Fruit fly (Drosophila melanogaster) whole organism, prepupa: ENCODE results near the gene Hr38.

Experiments
- Blimp-1 ChIP-seq: fragments of 200-800 bp; sonication (Bioruptor generic); optimal IDR thresholded peaks from 3 replicates; lab custom pipeline; 2017; ENCODE audit warnings: missing biosample characterization, missing genetic modification characterization, mild to moderate bottlenecking, moderate library complexity, missing genetic modification reagents
- CG10631 ChIP-seq: fragments of 200-800 bp; sonication (Bioruptor generic); optimal IDR thresholded peaks from 2 replicates; lab custom pipeline; 2016; ENCODE audit warnings: missing biosample characterization, missing genetic modification characterization
- CG11294 ChIP-seq: fragments of 200-800 bp; sonication (Bioruptor generic); IDR thresholded peaks from 2 replicates; pipeline ENCODE4 v1.3.6; 2022; ENCODE audit warnings: missing biosample characterization, missing genetic modification characterization
- CG11762 ChIP-seq: fragments of 200-800 bp; sonication (Bioruptor generic); optimal IDR thresholded peaks from 3 replicates; lab custom pipeline; 2016; ENCODE audit warnings: missing biosample characterization, missing genetic modification characterization; ENCODE audit not compliant: insufficient read depth
- CG11902 ChIP-seq: fragments of 200-800 bp; sonication (Bioruptor generic); optimal IDR thresholded peaks from 3 replicates; lab custom pipeline; 2016; ENCODE audit warnings: missing biosample characterization, missing genetic modification characterization
- CG15336 ChIP-seq: fragments of 200-800 bp; sonication (Bioruptor generic); IDR thresholded peaks from 2 replicates; pipeline ENCODE4 v1.3.6; 2022; ENCODE audit warnings: missing biosample characterization, missing genetic modification characterization
- CG16779 ChIP-seq: fragments of 200-800 bp; sonication (Bioruptor generic); optimal IDR thresholded peaks from 3 replicates; lab custom pipeline; 2017; ENCODE audit warnings: missing biosample characterization, mild to moderate bottlenecking, missing genetic modification characterization
- CG3032 ChIP-seq: fragments of 200-800 bp; optimal IDR thresholded peaks from 2 replicates; lab custom pipeline; 2019; ENCODE audit warnings: missing biosample characterization, mild to moderate bottlenecking, missing genetic modification characterization, moderate library complexity
- CG34406 ChIP-seq: fragments of 200-800 bp; sonication (Bioruptor generic); optimal IDR thresholded peaks from 3 replicates; lab custom pipeline; 2016; ENCODE audit warnings: missing biosample characterization, missing genetic modification characterization
- CG3919 ChIP-seq: fragments of 200-800 bp; sonication (Bioruptor generic); optimal IDR thresholded peaks from 3 replicates; lab custom pipeline; 2016; ENCODE audit warnings: missing biosample characterization, missing genetic modification characterization
- CG4318 ChIP-seq: fragments of 200-800 bp; sonication (Bioruptor generic); optimal IDR thresholded peaks from 3 replicates; lab custom pipeline; 2017; ENCODE audit warnings: missing biosample characterization, mild to moderate bottlenecking, missing genetic modification characterization
- CG6163 ChIP-seq: fragments of 200-800 bp; sonication (Bioruptor generic); IDR thresholded peaks from 3 replicates; pipeline ENCODE4 v1.3.6; 2022; ENCODE audit warnings: missing biosample characterization, missing genetic modification characterization
- CG6276 ChIP-seq: fragments of 200-800 bp; sonication (Bioruptor generic); optimal IDR thresholded peaks from 2 replicates; lab custom pipeline; 2017; ENCODE audit warnings: missing biosample characterization, mild to moderate bottlenecking, missing genetic modification characterization
- CG6792 ChIP-seq: fragments of 200-800 bp; sonication (Bioruptor generic); optimal IDR thresholded peaks from 3 replicates; lab custom pipeline; 2016; ENCODE audit warnings: missing biosample characterization, missing genetic modification characterization
- CG6808 ChIP-seq: fragments of 200-800 bp; sonication (Bioruptor generic); optimal IDR thresholded peaks from 3 replicates; lab custom pipeline; 2017; ENCODE audit warnings: missing biosample characterization, missing genetic modification characterization, mild to moderate bottlenecking, moderate library complexity, missing genetic modification reagents
- CG6854 ChIP-seq: fragments of 200-800 bp; sonication (Bioruptor generic); optimal IDR thresholded peaks from 2 replicates; lab custom pipeline; 2017; ENCODE audit warnings: missing biosample characterization, mild to moderate bottlenecking, missing genetic modification characterization
- CG7368 ChIP-seq: fragments of 200-800 bp; sonication (Bioruptor generic); optimal IDR thresholded peaks from 3 replicates; lab custom pipeline; 2016; ENCODE audit warnings: missing biosample characterization, missing genetic modification characterization
- CG8119 ChIP-seq: fragments of 200-800 bp; sonication (Bioruptor generic); IDR thresholded peaks from 3 replicates; pipeline ENCODE4 v1.3.6; 2022; ENCODE audit warnings: missing biosample characterization, missing genetic modification characterization
- CG8319 ChIP-seq: fragments of 200-800 bp; sonication (Bioruptor generic); optimal IDR thresholded peaks from 3 replicates; lab custom pipeline; 2016; ENCODE audit warnings: missing biosample characterization, missing genetic modification characterization
- CG9139 ChIP-seq: fragments of 200-800 bp; sonication (Bioruptor generic); optimal IDR thresholded peaks from 3 replicates; lab custom pipeline; 2017; ENCODE audit warnings: missing biosample characterization, mild to moderate bottlenecking, missing genetic modification characterization
- Eip75B ChIP-seq: fragments of 200-800 bp; sonication (Bioruptor generic); optimal IDR thresholded peaks from 3 replicates; lab custom pipeline; 2016; ENCODE audit warnings: missing biosample characterization, missing genetic modification characterization
- Eip78C ChIP-seq: fragments of 200-800 bp; sonication (Bioruptor generic); peaks from one replicate; lab custom pipeline; 2016; ENCODE audit warnings: missing biosample characterization, missing genetic modification characterization
- Eip93F ChIP-seq: fragments of 200-800 bp; sonication (Bioruptor generic); optimal IDR thresholded peaks from 2 replicates; lab custom pipeline; 2016; ENCODE audit warnings: missing biosample characterization, mild to moderate bottlenecking, missing genetic modification characterization
- Ets21C ChIP-seq: fragments of 200-800 bp; sonication (Bioruptor generic); optimal IDR thresholded peaks from 3 replicates; lab custom pipeline; 2016; ENCODE audit warnings: missing biosample characterization, missing genetic modification characterization
- Gug ChIP-seq: fragments of 200-800 bp; sonication (Bioruptor generic); IDR thresholded peaks from 2 replicates; pipeline ENCODE4 v1.3.6; 2022; ENCODE audit warnings: missing biosample characterization, missing genetic modification characterization
- Hr38 ChIP-seq: sonication (Bioruptor generic); optimal IDR thresholded peaks from 2 replicates; lab custom pipeline; 2016; ENCODE audit warnings: missing biosample characterization, missing genetic modification characterization
- Hr39 ChIP-seq: fragments of 200-800 bp; sonication (Bioruptor generic); optimal IDR thresholded peaks from 2 replicates; lab custom pipeline; 2016; ENCODE audit warnings: missing biosample characterization, missing genetic modification characterization
- Hr4 ChIP-seq: fragments of 200-800 bp; sonication (Bioruptor generic); optimal IDR thresholded peaks from 3 replicates; lab custom pipeline; 2016; ENCODE audit warnings: missing biosample characterization, missing genetic modification characterization
- Met ChIP-seq: fragments of 200-800 bp; sonication (Bioruptor generic); optimal IDR thresholded peaks from 3 replicates; lab custom pipeline; 2016; ENCODE audit warnings: missing biosample characterization, missing genetic modification characterization
- OdsH ChIP-seq: fragments of 200-800 bp; sonication (Bioruptor generic); optimal IDR thresholded peaks from 3 replicates; lab custom pipeline; 2016; ENCODE audit warnings: missing biosample characterization, missing genetic modification characterization
- Smox ChIP-seq: fragments of 200-800 bp; sonication (Bioruptor generic); optimal IDR thresholded peaks from 3 replicates; lab custom pipeline; 2016; ENCODE audit warnings: missing biosample characterization, missing genetic modification characterization
- Sox102F ChIP-seq: fragments of 200-800 bp; sonication (Bioruptor generic); optimal IDR thresholded peaks from 2 replicates; lab custom pipeline; 2016; ENCODE audit warnings: missing biosample characterization, mild to moderate bottlenecking, missing genetic modification characterization
- Sox14 ChIP-seq: fragments of 200-800 bp; sonication (Bioruptor generic); optimal IDR thresholded peaks from 3 replicates; lab custom pipeline; 2016; ENCODE audit warnings: missing biosample characterization, missing genetic modification characterization
- Sox15 ChIP-seq: fragments of 200-800 bp; sonication (Bioruptor generic); optimal IDR thresholded peaks from 3 replicates; lab custom pipeline; 2016; ENCODE audit warnings: missing biosample characterization, missing genetic modification characterization
- achi ChIP-seq: fragments of 200-800 bp; sonication (Bioruptor generic); optimal IDR thresholded peaks from 3 replicates; lab custom pipeline; 2016; ENCODE audit warnings: missing biosample characterization, missing genetic modification characterization
- cyc ChIP-seq: fragments of 200-800 bp; sonication (Bioruptor generic); optimal IDR thresholded peaks from 3 replicates; lab custom pipeline; 2016; ENCODE audit warnings: missing biosample characterization, missing genetic modification characterization
- esn ChIP-seq: fragments of 200-800 bp; sonication (Bioruptor generic); optimal IDR thresholded peaks from 2 replicates; lab custom pipeline; 2016; ENCODE audit warnings: missing biosample characterization, mild to moderate bottlenecking, missing genetic modification characterization, moderate library complexity
- fd59A ChIP-seq: fragments of 200-800 bp; sonication (Bioruptor generic); optimal IDR thresholded peaks from 2 replicates; lab custom pipeline; 2017; ENCODE audit warnings: missing biosample characterization, mild to moderate bottlenecking, missing genetic modification characterization, missing genetic modification reagents
- fd85E ChIP-seq: fragments of 200-800 bp; sonication (Bioruptor generic); optimal IDR thresholded peaks from 3 replicates; lab custom pipeline; 2016; ENCODE audit warnings: missing biosample characterization, missing genetic modification characterization
- fkh ChIP-seq: fragments of 200-800 bp; sonication (Bioruptor generic); optimal IDR thresholded peaks from 3 replicates; lab custom pipeline; 2017; ENCODE audit warnings: missing biosample characterization, mild to moderate bottlenecking, missing genetic modification characterization, moderate library complexity
- lz ChIP-seq: fragments of 200-800 bp; sonication (Bioruptor generic); optimal IDR thresholded peaks from 3 replicates; lab custom pipeline; 2016; ENCODE audit warnings: missing biosample characterization, missing genetic modification characterization
- net ChIP-seq: fragments of 200-800 bp; sonication (Bioruptor generic); optimal IDR thresholded peaks from 3 replicates; lab custom pipeline; 2016; ENCODE audit warnings: missing biosample characterization, missing genetic modification characterization
- pdm3 ChIP-seq: fragments of 200-800 bp; sonication (Bioruptor generic); optimal IDR thresholded peaks from 3 replicates; lab custom pipeline; 2016; ENCODE audit warnings: missing biosample characterization, missing genetic modification characterization
- salr ChIP-seq, 2 experiments: fragments of 200-800 bp; sonication (Bioruptor generic); optimal IDR thresholded peaks; 3 replicates each; lab custom pipeline; 2016 to 2018; ENCODE audit warnings: missing biosample characterization in 2 of 2, missing genetic modification characterization in 2 of 2, mild to moderate bottlenecking in 1 of 2
- ss ChIP-seq, 2 experiments: fragments of 200-800 bp; sonication (Bioruptor generic); optimal IDR thresholded peaks; 2 replicates in 1 of 2; 3 replicates in 1 of 2; lab custom pipeline; 2017 to 2018; ENCODE audit warnings: mild to moderate bottlenecking in 2 of 2, missing biosample characterization in 2 of 2, missing genetic modification characterization in 2 of 2, moderate library complexity in 1 of 2
- svp ChIP-seq: fragments of 200-800 bp; sonication (Bioruptor generic); peaks from one replicate; lab custom pipeline; 2016; ENCODE audit warnings: missing biosample characterization, missing genetic modification characterization
- topi ChIP-seq: fragments of 200-800 bp; sonication (Bioruptor generic); optimal IDR thresholded peaks from 3 replicates; lab custom pipeline; 2016; ENCODE audit warnings: missing biosample characterization, missing genetic modification characterization
- vri ChIP-seq: fragments of 200-800 bp; sonication (Bioruptor generic); optimal IDR thresholded peaks from 3 replicates; lab custom pipeline; 2016; ENCODE audit warnings: missing biosample characterization, mild to moderate bottlenecking, missing genetic modification characterization

Gene Hr38

dm6 chr2L:20647240-20647908 lies 67.0 kb downstream of the Hr38 start:
- TF ChIP-seq CG16779 (tag; lab: Kevin White, UChicago) (no peak), Eip78C (GFP tag; lab: Kevin White, UChicago) (peak; percentile 48), pdm3 (GFP tag; lab: Kevin White, UChicago) (no peak), Sox14 (GFP tag; lab: Kevin White, UChicago) (no peak), esn (GFP tag; lab: Kevin White, UChicago) (peak; percentile 7), fkh (GFP tag; lab: Kevin White, UChicago) (peak; percentile 38), fd59A (GFP tag; lab: Kevin White, UChicago) (no peak), cyc (no peak), CG6854 (GFP tag; lab: Kevin White, UChicago) (no peak), CG10631 (GFP tag; lab: Kevin White, UChicago) (no peak), Sox15 (GFP tag; lab: Kevin White, UChicago) (no peak), net (GFP tag; lab: Kevin White, UChicago) (no peak), CG8119 (GFP tag; lab: Robert Waterston, UW) (no peak), vri (GFP tag; lab: Kevin White, UChicago) (no peak), svp (GFP tag; lab: Kevin White, UChicago) (peak; percentile 63), salr (GFP tag; optimal IDR thresholded peaks at IDR 0.05; lab: Kevin White, UChicago) (no peak), CG15336 (no peak), Met (GFP tag; lab: Kevin White, UChicago) (no peak), achi (GFP tag; lab: Kevin White, UChicago) (no peak), CG8319 (no peak), CG6792 (GFP tag; lab: Kevin White, UChicago) (no peak), Smox (no peak), CG11902 (no peak), Ets21C (GFP tag; lab: Kevin White, UChicago) (no peak), fd85E (GFP tag; lab: Kevin White, UChicago) (no peak), CG6808 (GFP tag; lab: Kevin White, UChicago) (no peak)

- TF ChIP-seq Ets21C (GFP tag; lab: Kevin White, UChicago), result peak; percentile 87
- peak; percentile 95 for TF ChIP-seq svp (GFP tag; lab: Kevin White, UChicago)
- peak; percentile 88 for TF ChIP-seq Gug (GFP tag; lab: Robert Waterston, UW)
- peak; percentile 94 for TF ChIP-seq Sox14 (GFP tag; lab: Kevin White, UChicago)
- peak; percentile 88 for TF ChIP-seq CG8319
- TF ChIP-seq fkh (GFP tag; lab: Kevin White, UChicago), result peak; percentile 89
- TF ChIP-seq CG11294 (GFP tag; lab: Robert Waterston, UW), result peak; percentile 85
- no peak for TF ChIP-seq CG6276 (GFP tag; lab: Kevin White, UChicago)
- TF ChIP-seq OdsH (GFP tag; lab: Kevin White, UChicago), result peak; percentile 95
- peak; percentile 88 for TF ChIP-seq CG6854 (GFP tag; lab: Kevin White, UChicago)
- peak; percentile 93 for TF ChIP-seq Eip75B
- peak; percentile 95 for TF ChIP-seq lz
- peak; percentile 86 for TF ChIP-seq Sox15 (GFP tag; lab: Kevin White, UChicago)
- TF ChIP-seq CG34406 (GFP tag; lab: Kevin White, UChicago), result peak; percentile 92
- TF ChIP-seq CG6792 (GFP tag; lab: Kevin White, UChicago), result peak; percentile 91
- TF ChIP-seq Hr38, result no peak
- peak; percentile 93 for TF ChIP-seq Hr39 (GFP tag; lab: Kevin White, UChicago)
- peak; percentile 88 for TF ChIP-seq CG7368 (GFP tag; lab: Kevin White, UChicago)
- peak; percentile 83 for TF ChIP-seq CG11902
- TF ChIP-seq ss (GFP tag; optimal IDR thresholded peaks at IDR 0.05; lab: Kevin White, UChicago), result peak in 1 of 2 experiments; percentile 94
- TF ChIP-seq CG6163 (GFP tag; lab: Robert Waterston, UW), result peak; percentile 90
- TF ChIP-seq topi (GFP tag; lab: Kevin White, UChicago), result peak; percentile 94
- TF ChIP-seq Blimp-1 (GFP tag; lab: Kevin White, UChicago), result peak; percentile 86
- peak; percentile 93 for TF ChIP-seq fd59A (GFP tag; lab: Kevin White, UChicago)
- TF ChIP-seq CG4318 (GFP tag; lab: Kevin White, UChicago), result no peak
- TF ChIP-seq CG3032 (tag; lab: Kevin White, UChicago), result peak; percentile 95
- peak; percentile 89 for TF ChIP-seq CG11762
- peak; percentile 70 for TF ChIP-seq Eip93F (GFP tag; lab: Kevin White, UChicago)
- peak; percentile 96 for TF ChIP-seq esn (GFP tag; lab: Kevin White, UChicago)
- TF ChIP-seq Sox102F (GFP tag; lab: Kevin White, UChicago), result peak; percentile 91
- peak; percentile 89 for TF ChIP-seq CG9139 (GFP tag; lab: Kevin White, UChicago)
- peak; percentile 95 for TF ChIP-seq Hr4 (GFP tag; lab: Kevin White, UChicago)
- TF ChIP-seq fd85E (GFP tag; lab: Kevin White, UChicago), result peak; percentile 76
- TF ChIP-seq CG3919 (GFP tag; lab: Kevin White, UChicago), result peak; percentile 94
- peak; percentile 94 for TF ChIP-seq net (GFP tag; lab: Kevin White, UChicago)
These were observed 69.0 kb downstream of the Hr38 start, which contains the start of the genes phr6-4 and CG2608 for dm6 chr2L:20645394-20645869. Gene phr6-4, minus strand, starts transcription at chr2L:20645791. Gene CG2608, plus strand, starts transcription at chr2L:20645822.
